Worm (Caenorhabditis elegans) whole organism, L3 larva: ENCODE data around the gene D2021.4.

ENCODE experiments used
- ama-1 ChIP-seq: fragments of 150-350 bp; optimal IDR thresholded peaks from 2 replicates; lab custom pipeline; 2018
- fkh-10 ChIP-seq: sonication (generic microtip); optimal IDR thresholded peaks from 2 replicates; lab custom pipeline; 2017; ENCODE audit warnings: missing biosample characterization, missing genetic modification reagents, missing genetic modification characterization
- nhr-12 ChIP-seq: fragments of 150-350 bp; optimal IDR thresholded peaks from 2 replicates; lab custom pipeline; 2014; ENCODE audit warnings: missing biosample characterization, missing genetic modification characterization
- nhr-28 ChIP-seq: fragments of 150-350 bp; optimal IDR thresholded peaks from 2 replicates; lab custom pipeline; 2014; ENCODE audit warnings: missing biosample characterization, missing genetic modification characterization
- ztf-11 ChIP-seq: fragments of 150-350 bp; optimal IDR thresholded peaks from 2 replicates; lab custom pipeline; 2014; ENCODE audit warnings: missing biosample characterization, missing genetic modification characterization
- ztf-4 ChIP-seq: fragments of 150-350 bp; optimal IDR thresholded peaks from 2 replicates; lab custom pipeline; 2014; ENCODE audit warnings: missing biosample characterization, missing genetic modification characterization

DNA sequence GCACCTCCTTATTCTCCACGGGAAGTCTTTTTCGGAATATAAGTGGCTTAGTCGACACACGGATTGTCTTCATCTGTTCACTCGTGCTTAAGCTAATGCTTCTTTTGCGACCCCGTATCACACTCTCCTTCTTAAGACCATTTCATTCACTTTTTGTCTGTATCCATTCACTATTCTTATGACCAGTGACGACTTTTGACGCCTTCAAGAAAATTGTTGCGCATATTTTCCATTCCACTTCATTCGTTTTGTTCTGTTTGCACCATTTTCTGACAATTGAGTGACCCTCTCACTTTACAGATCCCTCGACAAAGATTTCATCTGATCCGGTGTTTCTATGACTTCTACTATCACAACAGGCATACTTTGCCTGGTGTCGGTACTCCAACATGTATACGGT is 41.3 kb downstream of the D2021.4 start, which contains the start of gene H03E18.1:
- no peak for TF ChIP-seq ama-1 (lab: Kevin White, UChicago)
- TF ChIP-seq fkh-10, result no peak
- TF ChIP-seq nhr-28 (tag; lab: Kevin White, UChicago), result no peak
- no peak for TF ChIP-seq ztf-11 (tag; lab: Kevin White, UChicago)
- no peak for TF ChIP-seq ztf-4 (tag; lab: Kevin White, UChicago)
- TF ChIP-seq nhr-12 (tag; lab: Kevin White, UChicago), result no peak
